Worm (Caenorhabditis elegans): ENCODE measurements around the gene F08A7.1.

DNA sequence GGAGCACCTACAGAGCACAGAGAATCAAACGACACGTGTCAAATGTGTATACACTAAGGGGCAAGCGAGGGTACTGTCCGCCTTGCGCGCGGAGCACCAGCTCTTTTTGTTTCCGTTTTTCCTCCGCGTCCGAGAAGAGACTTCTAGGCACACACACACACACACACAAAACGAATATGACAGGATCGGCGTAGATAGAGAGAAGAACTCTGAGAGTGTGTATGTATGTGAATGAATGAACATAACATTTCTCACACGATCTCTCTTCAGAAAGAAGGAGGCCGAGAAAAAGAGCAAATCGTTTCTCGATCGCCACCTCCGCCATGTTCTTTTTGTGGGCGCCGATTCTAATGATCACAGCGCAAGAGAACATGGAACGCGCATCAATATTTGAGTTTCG lies 50.3 kb downstream of the F08A7.1 start, which contains the start of gene nas-6:
- TF ChIP-seq unc-62 (GFP tag; optimal IDR thresholded peaks at IDR 0.05) (no peak), nhr-237 (tag; optimal IDR thresholded peaks at IDR 0.05) (no peak), nhr-12 (tag; optimal IDR thresholded peaks at IDR 0.05) (no peak), ztf-11 (tag; optimal IDR thresholded peaks at IDR 0.05) (no peak), nhr-76 (tag; optimal IDR thresholded peaks at IDR 0.05) (no peak), nhr-28 (tag; optimal IDR thresholded peaks at IDR 0.05) (no peak), ceh-43 (GFP tag; optimal IDR thresholded peaks at IDR 0.05) (no peak), bed-3 (GFP tag; optimal IDR thresholded peaks at IDR 0.05) (no peak), unc-39 (tag; optimal IDR thresholded peaks at IDR 0.05) (no peak), snpc-4 (tag; optimal IDR thresholded peaks at IDR 0.05) (no peak), ham-2 (GFP tag; optimal IDR thresholded peaks at IDR 0.05) (no peak)
